Fruit fly (Drosophila melanogaster): ENCODE results near the gene dnd.

Gene dnd

dm6 chr3R:21870158-21870971, 16.8 kb downstream of the dnd start, which contains the start of gene CG31431 (continued):
- TF ChIP-seq Aef1 (GFP tag; IDR thresholded peaks at IDR 0.05) = peak; percentile 97
- TF ChIP-seq corto (GFP tag; optimal IDR thresholded peaks at IDR 0.05) = peak; percentile 66
- peak; percentile 94 for TF ChIP-seq sim (GFP tag; IDR thresholded peaks at IDR 0.05)
- peak; percentile 96 for TF ChIP-seq grau (tag; optimal IDR thresholded peaks at IDR 0.05)
- peak; percentile 94 for TF ChIP-seq jing (GFP tag; optimal IDR thresholded peaks at IDR 0.05)
- peak; percentile 96 for TF ChIP-seq sug (tag; optimal IDR thresholded peaks at IDR 0.05)
- TF ChIP-seq gro (GFP tag; optimal IDR thresholded peaks at IDR 0.05) = peak; percentile 98
- TF ChIP-seq CG31365 (tag; optimal IDR thresholded peaks at IDR 0.05) = peak; percentile 88
- TF ChIP-seq hb (GFP tag; IDR thresholded peaks at IDR 0.05; ENCODE audit: partially characterized antibody) = no peak
- TF ChIP-seq chif (GFP tag; optimal IDR thresholded peaks at IDR 0.05) = peak; percentile 97
- TF ChIP-seq NC2β (GFP tag; optimal IDR thresholded peaks at IDR 0.05) = peak; percentile 97
- peak; percentile 96 for TF ChIP-seq CG6854 (GFP tag; optimal IDR thresholded peaks at IDR 0.05)
- peak; percentile 97 for TF ChIP-seq CG1233 (GFP tag; optimal IDR thresholded peaks at IDR 0.05)
- peak; percentile 97 for TF ChIP-seq CG10654 (GFP tag; optimal IDR thresholded peaks at IDR 0.05)
- TF ChIP-seq Atf6 (GFP tag; IDR thresholded peaks at IDR 0.05) = peak; percentile 98
- TF ChIP-seq CG12744 (GFP tag; optimal IDR thresholded peaks at IDR 0.05) = peak; percentile 95
- TF ChIP-seq chm (GFP tag; IDR thresholded peaks at IDR 0.05) = peak; percentile 96
- TF ChIP-seq CG13287 (GFP tag; IDR thresholded peaks at IDR 0.05; ENCODE audit: partially characterized antibody) = no peak
- peak; percentile 99 for TF ChIP-seq CG12769 (tag; optimal IDR thresholded peaks at IDR 0.05)
- peak; percentile 96 for TF ChIP-seq tio (GFP tag; optimal IDR thresholded peaks at IDR 0.05)
- peak; percentile 79 for TF ChIP-seq crol (GFP tag; IDR thresholded peaks at IDR 0.05)
- TF ChIP-seq CG10462 (GFP tag; optimal IDR thresholded peaks at IDR 0.05) = peak; percentile 94
- peak; percentile 38 for TF ChIP-seq pzg (GFP tag; optimal IDR thresholded peaks at IDR 0.05)
- peak; percentile 98 for TF ChIP-seq zfh1 (GFP tag; IDR thresholded peaks at IDR 0.05)
- TF ChIP-seq repo (GFP tag; optimal IDR thresholded peaks at IDR 0.05) = peak; percentile 97
- peak; percentile 97 for TF ChIP-seq Dek (tag; optimal IDR thresholded peaks at IDR 0.05)
- peak; percentile 98 for TF ChIP-seq CG7786 (GFP tag; optimal IDR thresholded peaks at IDR 0.05)
- TF ChIP-seq ac (GFP tag; optimal IDR thresholded peaks at IDR 0.05) = peak; percentile 88
- peak; percentile 96 for TF ChIP-seq CG18476 (GFP tag; optimal IDR thresholded peaks at IDR 0.05)
- peak; percentile 98 for TF ChIP-seq ranshi (GFP tag; IDR thresholded peaks at IDR 0.05)
- TF ChIP-seq sima (GFP tag; optimal IDR thresholded peaks at IDR 0.05) = peak; percentile 94
- peak; percentile 96 for TF ChIP-seq toy (GFP tag; IDR thresholded peaks at IDR 0.05)
- TF ChIP-seq knrl (GFP tag; IDR thresholded peaks at IDR 0.05; ENCODE audit: partially characterized antibody) = no peak
- peak; percentile 96 for TF ChIP-seq Hand (GFP tag; optimal IDR thresholded peaks at IDR 0.05)
- peak; percentile 73 for TF ChIP-seq nom (GFP tag; optimal IDR thresholded peaks at IDR 0.05)
- TF ChIP-seq Asciz (GFP tag; optimal IDR thresholded peaks at IDR 0.05) = peak; percentile 94
- peak; percentile 70; the same call in 1 of the 2 replicates for TF ChIP-seq Dip2 (GFP tag; IDR thresholded peaks at IDR 0.05)
- TF ChIP-seq sc (optimal IDR thresholded peaks at IDR 0.05) = no peak
- peak; percentile 87 for TF ChIP-seq sc (GFP tag; optimal IDR thresholded peaks at IDR 0.05)
- peak; percentile 93 for TF ChIP-seq CG17612 (GFP tag; IDR thresholded peaks at IDR 0.05)
- peak; percentile 85 for TF ChIP-seq CG14965 (GFP tag; optimal IDR thresholded peaks at IDR 0.05; ENCODE audit: borderline replicate concordance)
- TF ChIP-seq CG9932 (GFP tag; IDR thresholded peaks at IDR 0.05) = peak; percentile 96
- TF ChIP-seq CG10565 (GFP tag; optimal IDR thresholded peaks at IDR 0.05) = peak; percentile 91
- peak; percentile 88 for TF ChIP-seq CG11723 (GFP tag; optimal IDR thresholded peaks at IDR 0.05)
- peak; percentile 80 for TF ChIP-seq CG7928 (GFP tag; optimal IDR thresholded peaks at IDR 0.05)
- TF ChIP-seq oc (tag; optimal IDR thresholded peaks at IDR 0.05) = peak; percentile 93
- peak; percentile 45 for TF ChIP-seq pfk (GFP tag; optimal IDR thresholded peaks at IDR 0.05)
- TF ChIP-seq Ravus (GFP tag; IDR thresholded peaks at IDR 0.05) = peak; percentile 94
- TF ChIP-seq CG16779 (GFP tag; IDR thresholded peaks at IDR 0.05) = peak; percentile 96

All from whole organism, embryonic.